Fruit fly (Drosophila melanogaster) whole organism, prepupa: ENCODE data around the gene ppk26.
A peak's percentile ranks its signal among the peaks of the same experiment; 100 is the strongest.

Experiments
- Blimp-1 ChIP-seq: fragments of 200-800 bp; sonication (Bioruptor generic); optimal IDR thresholded peaks from 3 replicates; lab custom pipeline; 2017; ENCODE audit warnings: missing biosample characterization, missing genetic modification characterization, mild to moderate bottlenecking, moderate library complexity, missing genetic modification reagents
- CG10631 ChIP-seq: fragments of 200-800 bp; sonication (Bioruptor generic); optimal IDR thresholded peaks from 2 replicates; lab custom pipeline; 2016; ENCODE audit warnings: missing biosample characterization, missing genetic modification characterization
- CG11294 ChIP-seq: fragments of 200-800 bp; sonication (Bioruptor generic); IDR thresholded peaks from 2 replicates; pipeline ENCODE4 v1.3.6; 2022; ENCODE audit warnings: missing biosample characterization, missing genetic modification characterization
- CG11762 ChIP-seq: fragments of 200-800 bp; sonication (Bioruptor generic); optimal IDR thresholded peaks from 3 replicates; lab custom pipeline; 2016; ENCODE audit warnings: missing biosample characterization, missing genetic modification characterization; ENCODE audit not compliant: insufficient read depth
- CG1621 ChIP-seq: fragments of 200-800 bp; sonication (Bioruptor generic); optimal IDR thresholded peaks from 3 replicates; lab custom pipeline; 2018; ENCODE audit warnings: missing biosample characterization, mild to moderate bottlenecking, missing genetic modification characterization
- CG3032 ChIP-seq: fragments of 200-800 bp; optimal IDR thresholded peaks from 2 replicates; lab custom pipeline; 2019; ENCODE audit warnings: missing biosample characterization, mild to moderate bottlenecking, missing genetic modification characterization, moderate library complexity
- CG31627 ChIP-seq: fragments of 200-800 bp; sonication (Bioruptor generic); optimal IDR thresholded peaks from 3 replicates; lab custom pipeline; 2016; ENCODE audit warnings: missing biosample characterization, missing genetic modification characterization
- CG32006 ChIP-seq: fragments of 200-800 bp; sonication (Bioruptor generic); optimal IDR thresholded peaks from 3 replicates; lab custom pipeline; 2017; ENCODE audit warnings: missing biosample characterization, mild to moderate bottlenecking, missing genetic modification characterization
- CG34406 ChIP-seq: fragments of 200-800 bp; sonication (Bioruptor generic); optimal IDR thresholded peaks from 3 replicates; lab custom pipeline; 2016; ENCODE audit warnings: missing biosample characterization, missing genetic modification characterization
- CG3919 ChIP-seq: fragments of 200-800 bp; sonication (Bioruptor generic); optimal IDR thresholded peaks from 3 replicates; lab custom pipeline; 2016; ENCODE audit warnings: missing biosample characterization, missing genetic modification characterization
- CG4318 ChIP-seq: fragments of 200-800 bp; sonication (Bioruptor generic); optimal IDR thresholded peaks from 3 replicates; lab custom pipeline; 2017; ENCODE audit warnings: missing biosample characterization, mild to moderate bottlenecking, missing genetic modification characterization
- CG6792 ChIP-seq: fragments of 200-800 bp; sonication (Bioruptor generic); optimal IDR thresholded peaks from 3 replicates; lab custom pipeline; 2016; ENCODE audit warnings: missing biosample characterization, missing genetic modification characterization
- CG6808 ChIP-seq: fragments of 200-800 bp; sonication (Bioruptor generic); optimal IDR thresholded peaks from 3 replicates; lab custom pipeline; 2017; ENCODE audit warnings: missing biosample characterization, missing genetic modification characterization, mild to moderate bottlenecking, moderate library complexity, missing genetic modification reagents
- CG6854 ChIP-seq: fragments of 200-800 bp; sonication (Bioruptor generic); optimal IDR thresholded peaks from 2 replicates; lab custom pipeline; 2017; ENCODE audit warnings: missing biosample characterization, mild to moderate bottlenecking, missing genetic modification characterization
- CG7368 ChIP-seq: fragments of 200-800 bp; sonication (Bioruptor generic); optimal IDR thresholded peaks from 3 replicates; lab custom pipeline; 2016; ENCODE audit warnings: missing biosample characterization, missing genetic modification characterization
- CG8119 ChIP-seq: fragments of 200-800 bp; sonication (Bioruptor generic); IDR thresholded peaks from 3 replicates; pipeline ENCODE4 v1.3.6; 2022; ENCODE audit warnings: missing biosample characterization, missing genetic modification characterization
- CG8319 ChIP-seq: fragments of 200-800 bp; sonication (Bioruptor generic); optimal IDR thresholded peaks from 3 replicates; lab custom pipeline; 2016; ENCODE audit warnings: missing biosample characterization, missing genetic modification characterization
- CG8632 ChIP-seq: fragments of 200-800 bp; sonication (Bioruptor generic); optimal IDR thresholded peaks from 3 replicates; lab custom pipeline; 2016; ENCODE audit warnings: missing biosample characterization, missing genetic modification characterization
- CG9139 ChIP-seq: fragments of 200-800 bp; sonication (Bioruptor generic); optimal IDR thresholded peaks from 3 replicates; lab custom pipeline; 2017; ENCODE audit warnings: missing biosample characterization, mild to moderate bottlenecking, missing genetic modification characterization
- Eip75B ChIP-seq: fragments of 200-800 bp; sonication (Bioruptor generic); optimal IDR thresholded peaks from 3 replicates; lab custom pipeline; 2016; ENCODE audit warnings: missing biosample characterization, missing genetic modification characterization
- Eip78C ChIP-seq: fragments of 200-800 bp; sonication (Bioruptor generic); peaks from one replicate; lab custom pipeline; 2016; ENCODE audit warnings: missing biosample characterization, missing genetic modification characterization
- Eip93F ChIP-seq: fragments of 200-800 bp; sonication (Bioruptor generic); optimal IDR thresholded peaks from 2 replicates; lab custom pipeline; 2016; ENCODE audit warnings: missing biosample characterization, mild to moderate bottlenecking, missing genetic modification characterization
- Ets21C ChIP-seq: fragments of 200-800 bp; sonication (Bioruptor generic); optimal IDR thresholded peaks from 3 replicates; lab custom pipeline; 2016; ENCODE audit warnings: missing biosample characterization, missing genetic modification characterization
- Ets96B ChIP-seq: fragments of 200-800 bp; optimal IDR thresholded peaks from 2 replicates; lab custom pipeline; 2019; ENCODE audit warnings: missing biosample characterization, mild to moderate bottlenecking, missing genetic modification characterization, moderate library complexity
- Gug ChIP-seq: fragments of 200-800 bp; sonication (Bioruptor generic); IDR thresholded peaks from 2 replicates; pipeline ENCODE4 v1.3.6; 2022; ENCODE audit warnings: missing biosample characterization, missing genetic modification characterization
- Hr38 ChIP-seq: sonication (Bioruptor generic); optimal IDR thresholded peaks from 2 replicates; lab custom pipeline; 2016; ENCODE audit warnings: missing biosample characterization, missing genetic modification characterization
- Hr39 ChIP-seq: fragments of 200-800 bp; sonication (Bioruptor generic); optimal IDR thresholded peaks from 2 replicates; lab custom pipeline; 2016; ENCODE audit warnings: missing biosample characterization, missing genetic modification characterization
- Hr4 ChIP-seq: fragments of 200-800 bp; sonication (Bioruptor generic); optimal IDR thresholded peaks from 3 replicates; lab custom pipeline; 2016; ENCODE audit warnings: missing biosample characterization, missing genetic modification characterization
- Lpt ChIP-seq: fragments of 200-800 bp; sonication (Bioruptor generic); optimal IDR thresholded peaks from 3 replicates; lab custom pipeline; 2016; ENCODE audit warnings: missing biosample characterization, missing genetic modification characterization
- Met ChIP-seq: fragments of 200-800 bp; sonication (Bioruptor generic); optimal IDR thresholded peaks from 3 replicates; lab custom pipeline; 2016; ENCODE audit warnings: missing biosample characterization, missing genetic modification characterization
- OdsH ChIP-seq: fragments of 200-800 bp; sonication (Bioruptor generic); optimal IDR thresholded peaks from 3 replicates; lab custom pipeline; 2016; ENCODE audit warnings: missing biosample characterization, missing genetic modification characterization
- Smox ChIP-seq: fragments of 200-800 bp; sonication (Bioruptor generic); optimal IDR thresholded peaks from 3 replicates; lab custom pipeline; 2016; ENCODE audit warnings: missing biosample characterization, missing genetic modification characterization
- Sox102F ChIP-seq: fragments of 200-800 bp; sonication (Bioruptor generic); optimal IDR thresholded peaks from 2 replicates; lab custom pipeline; 2016; ENCODE audit warnings: missing biosample characterization, mild to moderate bottlenecking, missing genetic modification characterization
- Sox14 ChIP-seq: fragments of 200-800 bp; sonication (Bioruptor generic); optimal IDR thresholded peaks from 3 replicates; lab custom pipeline; 2016; ENCODE audit warnings: missing biosample characterization, missing genetic modification characterization
- Sox15 ChIP-seq: fragments of 200-800 bp; sonication (Bioruptor generic); optimal IDR thresholded peaks from 3 replicates; lab custom pipeline; 2016; ENCODE audit warnings: missing biosample characterization, missing genetic modification characterization
- acj6 ChIP-seq: fragments of 200-800 bp; sonication (Bioruptor generic); optimal IDR thresholded peaks from 3 replicates; lab custom pipeline; 2016; ENCODE audit warnings: missing biosample characterization, missing genetic modification characterization
- cyc ChIP-seq: fragments of 200-800 bp; sonication (Bioruptor generic); optimal IDR thresholded peaks from 3 replicates; lab custom pipeline; 2016; ENCODE audit warnings: missing biosample characterization, missing genetic modification characterization
- dac ChIP-seq: fragments of 200-800 bp; sonication (Bioruptor generic); optimal IDR thresholded peaks from 2 replicates; lab custom pipeline; 2017; ENCODE audit warnings: missing biosample characterization, mild to moderate bottlenecking, missing genetic modification characterization
- dsx ChIP-seq: fragments of 200-800 bp; optimal IDR thresholded peaks from 3 replicates; lab custom pipeline; 2019; ENCODE audit warnings: missing biosample characterization, mild to moderate bottlenecking, missing genetic modification characterization, moderate library complexity; ENCODE audit not compliant: poor library complexity, severe bottlenecking
- eg ChIP-seq: fragments of 200-800 bp; sonication (Bioruptor generic); IDR thresholded peaks from 3 replicates; pipeline ENCODE4 v1.3.6; 2022; ENCODE audit warnings: missing biosample characterization, missing genetic modification characterization
- fd85E ChIP-seq: fragments of 200-800 bp; sonication (Bioruptor generic); optimal IDR thresholded peaks from 3 replicates; lab custom pipeline; 2016; ENCODE audit warnings: missing biosample characterization, missing genetic modification characterization
- fkh ChIP-seq: fragments of 200-800 bp; sonication (Bioruptor generic); optimal IDR thresholded peaks from 3 replicates; lab custom pipeline; 2017; ENCODE audit warnings: missing biosample characterization, mild to moderate bottlenecking, missing genetic modification characterization, moderate library complexity
- lz ChIP-seq: fragments of 200-800 bp; sonication (Bioruptor generic); optimal IDR thresholded peaks from 3 replicates; lab custom pipeline; 2016; ENCODE audit warnings: missing biosample characterization, missing genetic modification characterization
- net ChIP-seq: fragments of 200-800 bp; sonication (Bioruptor generic); optimal IDR thresholded peaks from 3 replicates; lab custom pipeline; 2016; ENCODE audit warnings: missing biosample characterization, missing genetic modification characterization
- pdm3 ChIP-seq: fragments of 200-800 bp; sonication (Bioruptor generic); optimal IDR thresholded peaks from 3 replicates; lab custom pipeline; 2016; ENCODE audit warnings: missing biosample characterization, missing genetic modification characterization
- salr ChIP-seq, 2 experiments: fragments of 200-800 bp; sonication (Bioruptor generic); optimal IDR thresholded peaks; 3 replicates each; lab custom pipeline; 2016 to 2018; ENCODE audit warnings: missing biosample characterization in 2 of 2, missing genetic modification characterization in 2 of 2, mild to moderate bottlenecking in 1 of 2
- spab ChIP-seq: fragments of 200-800 bp; sonication (Bioruptor generic); optimal IDR thresholded peaks from 2 replicates; lab custom pipeline; 2017; ENCODE audit warnings: missing biosample characterization, mild to moderate bottlenecking, missing genetic modification characterization, missing genetic modification reagents
- svp ChIP-seq: fragments of 200-800 bp; sonication (Bioruptor generic); peaks from one replicate; lab custom pipeline; 2016; ENCODE audit warnings: missing biosample characterization, missing genetic modification characterization
- topi ChIP-seq: fragments of 200-800 bp; sonication (Bioruptor generic); optimal IDR thresholded peaks from 3 replicates; lab custom pipeline; 2016; ENCODE audit warnings: missing biosample characterization, missing genetic modification characterization
- vri ChIP-seq: fragments of 200-800 bp; sonication (Bioruptor generic); optimal IDR thresholded peaks from 3 replicates; lab custom pipeline; 2016; ENCODE audit warnings: missing biosample characterization, mild to moderate bottlenecking, missing genetic modification characterization

Gene ppk26

dm6 chr3L:7432811-7433324 is 23.1 kb upstream of the ppk26 start:
- peak; percentile 70 for TF ChIP-seq Eip78C (GFP tag; lab: Kevin White, UChicago)
- TF ChIP-seq Lpt (GFP tag; lab: Kevin White, UChicago), result no peak
- no peak for TF ChIP-seq CG11762
- TF ChIP-seq CG4318, result no peak
- peak; percentile 2 for TF ChIP-seq vri

dm6 chr3L:7433325-7433827 is 22.6 kb upstream of the ppk26 start:
- no peak for TF ChIP-seq Hr38 (GFP tag; lab: Kevin White, UChicago)
- peak; percentile 47 for TF ChIP-seq Ets96B (tag; lab: Kevin White, UChicago)
- peak; percentile 33 for TF ChIP-seq dsx
- TF ChIP-seq CG3032 (tag; lab: Kevin White, UChicago), result peak; percentile 40
- TF ChIP-seq CG6792, result no peak
- no peak for TF ChIP-seq Hr4 (GFP tag; lab: Kevin White, UChicago)
- no peak for TF ChIP-seq Sox102F (GFP tag; lab: Kevin White, UChicago)
- TF ChIP-seq CG11294 (GFP tag; lab: Robert Waterston, UW), result peak; percentile 18; the same call in 1 of the 2 replicates
- TF ChIP-seq CG8319, result no peak
- no peak for TF ChIP-seq Eip75B
- TF ChIP-seq CG4318, result no peak
- TF ChIP-seq vri, result no peak
- peak; percentile 24 for TF ChIP-seq dac (GFP tag; lab: Kevin White, UChicago)
- peak; percentile 78 for TF ChIP-seq eg
- TF ChIP-seq Eip93F (GFP tag; lab: Kevin White, UChicago), result no peak
- TF ChIP-seq fd85E (GFP tag; lab: Kevin White, UChicago), result no peak
- TF ChIP-seq cyc (GFP tag; lab: Kevin White, UChicago), result no peak
- peak; percentile 25 for TF ChIP-seq net (GFP tag; lab: Kevin White, UChicago)
- no peak for TF ChIP-seq svp (GFP tag; lab: Kevin White, UChicago)
- no peak for TF ChIP-seq CG3919 (GFP tag; lab: Kevin White, UChicago)
- TF ChIP-seq Ets21C (GFP tag; lab: Kevin White, UChicago), result no peak
- TF ChIP-seq CG7368, result no peak
- no peak for TF ChIP-seq Smox (GFP tag; lab: Kevin White, UChicago)
- no peak for TF ChIP-seq Blimp-1
- TF ChIP-seq CG10631 (GFP tag; lab: Kevin White, UChicago), result peak; percentile 20
- TF ChIP-seq pdm3 (GFP tag; lab: Kevin White, UChicago), result no peak
- no peak for TF ChIP-seq Sox15 (GFP tag; lab: Kevin White, UChicago)
- TF ChIP-seq CG8119 (GFP tag; lab: Robert Waterston, UW), result peak; percentile 48; the same call in 2 of the 3 replicates
- TF ChIP-seq topi (GFP tag; lab: Kevin White, UChicago), result no peak
- no peak for TF ChIP-seq acj6 (GFP tag; lab: Kevin White, UChicago)
- no peak for TF ChIP-seq CG31627 (GFP tag; lab: Kevin White, UChicago)
- TF ChIP-seq CG11762, result no peak
- TF ChIP-seq Lpt (GFP tag; lab: Kevin White, UChicago), result peak; percentile 44
- peak; percentile 0 for TF ChIP-seq CG34406 (GFP tag; lab: Kevin White, UChicago)
- no peak for TF ChIP-seq CG8632
- TF ChIP-seq lz, result no peak
- no peak for TF ChIP-seq Hr39 (GFP tag; lab: Kevin White, UChicago)
- no peak for TF ChIP-seq Met (GFP tag; lab: Kevin White, UChicago)
- peak; percentile 53 for TF ChIP-seq CG32006 (GFP tag; lab: Kevin White, UChicago)
- TF ChIP-seq OdsH (GFP tag; lab: Kevin White, UChicago), result peak; percentile 36
- TF ChIP-seq CG6808 (GFP tag; lab: Kevin White, UChicago), result peak; percentile 63
- no peak for TF ChIP-seq Eip78C (GFP tag; lab: Kevin White, UChicago)
- TF ChIP-seq fkh (GFP tag; lab: Kevin White, UChicago), result peak; percentile 14
- TF ChIP-seq Gug (GFP tag; lab: Robert Waterston, UW), result peak; percentile 68
- TF ChIP-seq CG9139 (GFP tag; lab: Kevin White, UChicago), result peak; percentile 42
- no peak for TF ChIP-seq CG6854 (GFP tag; lab: Kevin White, UChicago)
- TF ChIP-seq Sox14 (GFP tag; lab: Kevin White, UChicago), result peak; percentile 40
- peak; percentile 13 to 46 for TF ChIP-seq salr (GFP tag; optimal IDR thresholded peaks at IDR 0.05; lab: Kevin White, UChicago)
- TF ChIP-seq CG1621 (tag; lab: Kevin White, UChicago), result peak; percentile 25
- TF ChIP-seq spab (GFP tag; lab: Kevin White, UChicago), result peak; percentile 22
